Fruit fly (Drosophila melanogaster): Measurements from ENCODE around the gene CG34149.

The CG34149 gene

dm6 chr3R:22424602-22425190 is 44.8 kb downstream of the CG34149 start, which contains the start of gene pinta:
pinta (minus strand) TSS chr3R:22424929.
- TF ChIP-seq tj (GFP tag; optimal IDR thresholded peaks at IDR 0.05) (peak; percentile 97), CG12768 (GFP tag; optimal IDR thresholded peaks at IDR 0.05) (no peak), cnc (optimal IDR thresholded peaks at IDR 0.05) (no peak), bab1 (GFP tag; optimal IDR thresholded peaks at IDR 0.05) (peak; percentile 8), CG7045 (GFP tag; optimal IDR thresholded peaks at IDR 0.05) (no peak), ovo (GFP tag; optimal IDR thresholded peaks at IDR 0.05) (no peak), CG14711 (tag; optimal IDR thresholded peaks at IDR 0.05) (no peak), pad (GFP tag; optimal IDR thresholded peaks at IDR 0.05) (no peak), Crg-1 (GFP tag; optimal IDR thresholded peaks at IDR 0.05) (no peak), CG33017 (tag; optimal IDR thresholded peaks at IDR 0.05) (no peak), cic (GFP tag; optimal IDR thresholded peaks at IDR 0.05) (peak; percentile 67), Mnt (GFP tag; optimal IDR thresholded peaks at IDR 0.05) (peak; percentile 60), kay (GFP tag; ENCODE audit: borderline replicate concordance) (no peak)

All from whole organism, adult.